Fruit fly (Drosophila melanogaster) whole organism, larva: ENCODE results near the gene Jhbp6.

Experiments
- noc ChIP-seq: fragments of 200-800 bp; sonication (Bioruptor generic); optimal IDR thresholded peaks from 3 replicates; lab custom pipeline; 2019; ENCODE audit warnings: missing biosample characterization, mild to moderate bottlenecking, missing genetic modification characterization, moderate library complexity

Gene Jhbp6

dm6 chr3L:22669275-22670006 lies at the start of gene Jhbp6:
Gene Jhbp6, plus strand, starts transcription at chr3L:22669956.
- peak; percentile 15 for TF ChIP-seq noc (tag; lab: Kevin White, UChicago)

dm6 chr3L:22634111-22634510 lies 35.6 kb upstream of the Jhbp6 start:
- TF ChIP-seq noc (tag; lab: Kevin White, UChicago): no peak

dm6 chr3L:22637866-22638534 lies 31.8 kb upstream of the Jhbp6 start, which contains the start of gene CG14459:
Gene CG14459, minus strand, starts transcription at chr3L:22637916.
- no peak for TF ChIP-seq noc (tag; lab: Kevin White, UChicago)

- TF ChIP-seq noc (tag; lab: Kevin White, UChicago): no peak
Observed at dm6 chr3L:22642276-22642900, 27.4 kb upstream of the Jhbp6 start.

dm6 chr3L:22645327-22645726 lies 24.4 kb upstream of the Jhbp6 start, which contains the start of gene CG33766:
Gene CG33766, plus strand, starts transcription at chr3L:22645627.
- no peak for TF ChIP-seq noc (tag; lab: Kevin White, UChicago)

dm6 chr3L:22646007-22646406 lies 23.7 kb upstream of the Jhbp6 start, which contains the start of gene CG33767:
Gene CG33767, plus strand, starts transcription at chr3L:22646307.
- TF ChIP-seq noc (tag; lab: Kevin White, UChicago): no peak

- TF ChIP-seq noc (tag; lab: Kevin White, UChicago): no peak
Observed at dm6 chr3L:22646863-22647262, 22.9 kb upstream of the Jhbp6 start, which contains the start of gene CG33768. Gene CG33768, plus strand, starts transcription at chr3L:22647163.

dm6 chr3L:22647627-22648026 lies 22.1 kb upstream of the Jhbp6 start, which contains the start of gene CG33769:
Gene CG33769, plus strand, starts transcription at chr3L:22647927.
- no peak for TF ChIP-seq noc (tag; lab: Kevin White, UChicago)

- no peak for TF ChIP-seq noc (tag; lab: Kevin White, UChicago)
Observed at dm6 chr3L:22648372-22648771, 21.4 kb upstream of the Jhbp6 start, which contains the start of gene CG33770. Gene CG33770, plus strand, starts transcription at chr3L:22648672.

dm6 chr3L:22649096-22649495 lies 20.7 kb upstream of the Jhbp6 start, which contains the start of gene CG33771:
Gene CG33771, plus strand, starts transcription at chr3L:22649396.
- no peak for TF ChIP-seq noc (tag; lab: Kevin White, UChicago)

- no peak for TF ChIP-seq noc (tag; lab: Kevin White, UChicago)
Observed at dm6 chr3L:22652425-22652824, 17.3 kb upstream of the Jhbp6 start, which contains the start of gene CG33772. Gene CG33772, minus strand, starts transcription at chr3L:22652525.

- no peak for TF ChIP-seq noc (tag; lab: Kevin White, UChicago)
Observed at dm6 chr3L:22665110-22665509, 4.6 kb upstream of the Jhbp6 start.

- no peak for TF ChIP-seq noc (tag; lab: Kevin White, UChicago)
Observed at dm6 chr3L:22670174-22670573, 418 bp downstream of the Jhbp6 start.

dm6 chr3L:22671699-22672276 lies 2.0 kb downstream of the Jhbp6 start:
- TF ChIP-seq noc (tag; lab: Kevin White, UChicago): peak; percentile 25

dm6 chr3L:22680932-22681331 lies 11.2 kb downstream of the Jhbp6 start:
- no peak for TF ChIP-seq noc (tag; lab: Kevin White, UChicago)
